Worm (Caenorhabditis elegans): ENCODE results near the gene clec-75.
A peak's percentile ranks its signal among the peaks of the same experiment; 100 is the strongest.

Gene clec-75

ce11 chrIV:3988638-3989152 is 28.2 kb downstream of the clec-75 start, which contains the start of gene clec-78:
Gene clec-78 (plus strand): TSS chrIV:3989102.
- TF ChIP-seq ztf-22 (GFP tag; optimal IDR thresholded peaks at IDR 0.05) (peak; percentile 15), ets-4 (GFP tag; optimal IDR thresholded peaks at IDR 0.05) (peak; percentile 84), nhr-80 (tag; optimal IDR thresholded peaks at IDR 0.05) (peak; percentile 87), F23B12.7 (tag; optimal IDR thresholded peaks at IDR 0.05; ENCODE audit: insufficient read depth) (no peak), atf-7 (tag; optimal IDR thresholded peaks at IDR 0.05) (peak; percentile 67), ceh-27 (GFP tag; optimal IDR thresholded peaks at IDR 0.05) (no peak), egl-44 (GFP tag; IDR thresholded peaks at IDR 0.05) (0 out of 2 replicates have a peak, but pooled peaks have one; percentile 22), dox-1 (GFP tag; IDR thresholded peaks at IDR 0.05) (peak; percentile 55)

DNA sequence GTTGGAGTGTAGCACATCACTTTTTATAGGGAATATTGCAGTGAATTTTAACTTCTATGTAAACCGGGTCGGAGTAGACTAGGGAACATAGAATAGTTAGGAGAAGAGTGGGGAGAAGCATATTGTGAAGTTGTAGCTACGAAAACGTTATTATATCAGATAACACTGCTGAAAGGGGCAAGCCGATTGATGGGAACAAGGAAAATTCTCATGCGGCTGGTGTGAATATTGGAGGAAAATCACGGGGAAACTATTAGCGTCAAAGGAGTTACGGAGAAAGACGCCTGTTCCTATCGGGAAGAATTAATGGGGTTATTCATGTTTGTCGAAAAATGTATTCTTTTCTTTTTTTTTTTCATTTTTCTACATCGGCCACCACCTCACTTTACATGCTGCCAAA is 32.8 kb downstream of the clec-75 start, which contains the start of gene F47C12.6:
Gene F47C12.6 (minus strand): TSS at position 101 of the 400 bp plus-strand sequence.
- TF ChIP-seq sdz-38 (tag; optimal IDR thresholded peaks at IDR 0.05) (no peak), F10E7.11 (tag; optimal IDR thresholded peaks at IDR 0.05) (no peak)

DNA sequence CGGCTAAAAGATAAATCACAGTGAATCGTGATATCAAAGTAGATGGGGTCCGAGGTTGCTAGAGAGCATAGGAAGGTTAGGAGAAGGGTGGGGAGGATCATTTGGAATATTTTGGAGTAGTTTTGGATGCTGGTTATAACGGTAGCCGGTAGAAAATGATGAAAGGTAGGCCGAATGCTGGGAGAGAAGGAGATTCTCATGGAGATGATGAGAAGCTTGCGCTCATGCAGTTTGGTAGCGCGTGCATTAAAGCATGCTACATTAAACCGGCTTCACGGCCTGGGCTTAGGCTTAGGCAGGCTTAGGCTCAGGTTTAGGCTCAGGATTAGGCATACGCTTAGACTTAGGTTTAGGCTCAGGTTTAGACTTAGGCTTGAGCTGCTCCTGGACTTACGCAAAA is 33.8 kb downstream of the clec-75 start, which contains the start of gene F47C12.13:
Gene F47C12.13 (minus strand): TSS at position 101 of the 400 bp plus-strand sequence.
- TF ChIP-seq C17E4.6 (GFP tag; IDR thresholded peaks at IDR 0.05): no peak
- 0 out of 2 replicates have a peak, but pooled peaks have one; percentile 16 for TF ChIP-seq lag-1 (GFP tag; IDR thresholded peaks at IDR 0.05)
- TF ChIP-seq nhr-90 (tag; optimal IDR thresholded peaks at IDR 0.05): no peak
- no peak for TF ChIP-seq lin-35 (GFP tag; optimal IDR thresholded peaks at IDR 0.05)

DNA sequence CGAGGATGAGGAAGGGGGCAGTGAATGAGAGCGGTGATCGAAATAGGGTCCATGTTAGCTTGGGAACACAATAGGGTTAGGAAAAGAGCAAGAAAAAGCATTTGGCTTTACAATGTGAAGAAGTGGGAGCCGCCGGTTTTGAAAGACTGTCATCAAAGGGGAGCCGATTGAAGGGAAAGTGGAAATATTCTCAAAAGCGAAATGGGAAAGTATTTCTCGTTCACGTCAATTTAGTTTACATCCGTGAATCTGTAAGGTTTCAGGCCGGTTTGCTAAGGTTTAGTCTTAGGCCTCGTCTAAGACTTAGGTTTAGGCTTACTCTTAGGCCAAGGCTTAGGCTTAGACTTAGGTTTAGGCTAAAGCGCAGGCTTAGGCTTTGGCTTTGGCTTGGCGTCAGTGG is 34.9 kb downstream of the clec-75 start, which contains the start of gene F47C12.7:
Gene F47C12.7 (minus strand): TSS at position 101 of the 400 bp plus-strand sequence.
- TF ChIP-seq hsf-1 (GFP tag; IDR thresholded peaks at IDR 0.05) (no peak), snpc-1.3 (tag; optimal IDR thresholded peaks at IDR 0.05; ENCODE audit: insufficient read depth) (no peak), rcor-1 (GFP tag; IDR thresholded peaks at IDR 0.05) (no peak), attf-5 (GFP tag; optimal IDR thresholded peaks at IDR 0.05) (no peak), egl-44 (GFP tag; IDR thresholded peaks at IDR 0.05) (no peak), nhr-27 (tag; optimal IDR thresholded peaks at IDR 0.05) (no peak), K11D2.4 (GFP tag; IDR thresholded peaks at IDR 0.05) (no peak), somi-1 (GFP tag; optimal IDR thresholded peaks at IDR 0.05) (no peak), F10E7.11 (tag; optimal IDR thresholded peaks at IDR 0.05) (no peak), B0019.2 (GFP tag; conservative IDR thresholded peaks at IDR 0.05) (no peak), madf-6 (GFP tag; IDR thresholded peaks at IDR 0.05) (no peak), Y53F4B.3 (GFP tag; IDR thresholded peaks at IDR 0.05) (no peak), lin-54 (GFP tag; optimal IDR thresholded peaks at IDR 0.05) (no peak)

DNA sequence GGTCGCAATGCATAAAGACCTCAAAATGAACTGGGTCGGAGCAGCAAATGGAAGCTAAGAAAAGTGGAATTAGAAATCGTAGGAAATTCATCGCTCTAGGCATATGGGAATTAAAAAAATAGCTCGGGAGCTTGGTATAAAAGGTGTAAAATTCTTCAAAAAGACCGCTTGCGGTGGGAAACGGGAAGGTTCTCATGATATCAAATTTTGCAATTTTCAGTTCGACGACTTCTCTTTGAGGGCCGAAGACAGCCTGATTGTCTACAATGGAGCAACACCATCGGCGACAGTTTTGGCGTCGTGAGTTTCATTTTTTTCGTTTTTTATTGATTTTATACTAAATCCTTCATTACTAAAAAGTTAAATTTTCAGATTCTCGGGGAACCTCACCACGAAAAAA is 38.0 kb downstream of the clec-75 start, which contains the start of gene F47C12.8:
Gene F47C12.8 (minus strand): TSS at position 101 of the 400 bp plus-strand sequence.
- TF ChIP-seq nhr-90 (tag; optimal IDR thresholded peaks at IDR 0.05) (no peak), hsf-1 (GFP tag; IDR thresholded peaks at IDR 0.05) (no peak), athp-1 (tag; optimal IDR thresholded peaks at IDR 0.05) (no peak), zfh-2 (GFP tag; conservative IDR thresholded peaks at IDR 0.05) (no peak), nhr-27 (tag; optimal IDR thresholded peaks at IDR 0.05) (no peak), ekl-4 (GFP tag; IDR thresholded peaks at IDR 0.05) (no peak), B0261.1 (tag; optimal IDR thresholded peaks at IDR 0.05) (no peak), snpc-4 (GFP tag; optimal IDR thresholded peaks at IDR 0.05) (no peak), snpc-4 (tag; optimal IDR thresholded peaks at IDR 0.05) (no peak), aptf-3 (GFP tag; IDR thresholded peaks at IDR 0.05) (no peak), mes-4 (tag; optimal IDR thresholded peaks at IDR 0.05) (no peak), dox-1 (GFP tag; IDR thresholded peaks at IDR 0.05) (no peak), hmg-20 (GFP tag; IDR thresholded peaks at IDR 0.05) (no peak), ama-1 (optimal IDR thresholded peaks at IDR 0.05) (no peak), ama-1 (GFP tag; optimal IDR thresholded peaks at IDR 0.05) (no peak)
